Fruit fly (Drosophila melanogaster): ENCODE results near the gene nom.

nom gene

dm6 chr3R:8705323-8706097 is 17.5 kb upstream of the nom start:
- no peak for TF ChIP-seq Meics (GFP tag; optimal IDR thresholded peaks at IDR 0.05)
- TF ChIP-seq sc (optimal IDR thresholded peaks at IDR 0.05) = no peak
- TF ChIP-seq sc (GFP tag; optimal IDR thresholded peaks at IDR 0.05) = no peak
- no peak for TF ChIP-seq Adf1 (GFP tag; IDR thresholded peaks at IDR 0.05)
- no peak for TF ChIP-seq dati (GFP tag; IDR thresholded peaks at IDR 0.05)
- no peak for TF ChIP-seq pita (GFP tag; optimal IDR thresholded peaks at IDR 0.05)
- no peak for TF ChIP-seq Awh (GFP tag; IDR thresholded peaks at IDR 0.05)
- TF ChIP-seq cato (GFP tag; optimal IDR thresholded peaks at IDR 0.05; ENCODE audit: borderline replicate concordance) = no peak
- TF ChIP-seq CG8089 (GFP tag; optimal IDR thresholded peaks at IDR 0.05) = no peak
- TF ChIP-seq onecut (GFP tag; IDR thresholded peaks at IDR 0.05) = peak; percentile 97
- peak; percentile 93 for TF ChIP-seq abd-A (tag; optimal IDR thresholded peaks at IDR 0.05)
- no peak for TF ChIP-seq Hsf (GFP tag; optimal IDR thresholded peaks at IDR 0.05)
- TF ChIP-seq Camta (GFP tag; optimal IDR thresholded peaks at IDR 0.05) = no peak
- no peak for TF ChIP-seq gsb-n (tag; optimal IDR thresholded peaks at IDR 0.05)
- TF ChIP-seq z (GFP tag; IDR thresholded peaks at IDR 0.05) = peak; percentile 77; the same call in 2 of the 3 replicates
- TF ChIP-seq Dll (GFP tag; IDR thresholded peaks at IDR 0.05; ENCODE audit: partially characterized antibody) = no peak
- no peak for TF ChIP-seq HLH4C (GFP tag; IDR thresholded peaks at IDR 0.05; ENCODE audit: partially characterized antibody)
- no peak for TF ChIP-seq CG14014 (GFP tag; IDR thresholded peaks at IDR 0.05)
- TF ChIP-seq CG9215 (GFP tag; IDR thresholded peaks at IDR 0.05) = no peak
- TF ChIP-seq CG11398 (GFP tag; optimal IDR thresholded peaks at IDR 0.05) = no peak
- peak; percentile 3 for TF ChIP-seq CG10267 (tag; optimal IDR thresholded peaks at IDR 0.05)
- TF ChIP-seq CG10565 (GFP tag; optimal IDR thresholded peaks at IDR 0.05) = no peak
- peak; percentile 45 for TF ChIP-seq pros (GFP tag; optimal IDR thresholded peaks at IDR 0.05)
- no peak for TF ChIP-seq Dek (tag; optimal IDR thresholded peaks at IDR 0.05)
- no peak for TF ChIP-seq oc (tag; optimal IDR thresholded peaks at IDR 0.05)
- 0 out of 3 replicates have a peak, but pooled peaks have one; percentile 21 for TF ChIP-seq hb (GFP tag; IDR thresholded peaks at IDR 0.05; ENCODE audit: partially characterized antibody)
- peak; percentile 32 for TF ChIP-seq CG1832 (GFP tag; optimal IDR thresholded peaks at IDR 0.05)
- TF ChIP-seq CG11247 (GFP tag; IDR thresholded peaks at IDR 0.05) = no peak
- TF ChIP-seq CG12391 (tag; optimal IDR thresholded peaks at IDR 0.05) = peak; percentile 1
- TF ChIP-seq Nf-YB (GFP tag; optimal IDR thresholded peaks at IDR 0.05) = peak; percentile 91
- TF ChIP-seq klu (GFP tag; IDR thresholded peaks at IDR 0.05) = no peak
- TF ChIP-seq pnt (GFP tag; optimal IDR thresholded peaks at IDR 0.05) = no peak
- no peak for TF ChIP-seq mld (GFP tag; IDR thresholded peaks at IDR 0.05; ENCODE audit: partially characterized antibody)
- TF ChIP-seq Mrtf (GFP tag; IDR thresholded peaks at IDR 0.05) = 0 out of 3 replicates have a peak, but pooled peaks have one; percentile 16
- TF ChIP-seq nom (GFP tag; optimal IDR thresholded peaks at IDR 0.05) = peak; percentile 71
- TF ChIP-seq sqz (GFP tag; optimal IDR thresholded peaks at IDR 0.05) = peak; percentile 98
- TF ChIP-seq sr (GFP tag; IDR thresholded peaks at IDR 0.05) = peak; percentile 59
- no peak for TF ChIP-seq CG12299 (tag; optimal IDR thresholded peaks at IDR 0.05)
- peak; percentile 91 for TF ChIP-seq Nf-YC (tag; optimal IDR thresholded peaks at IDR 0.05)
- no peak for TF ChIP-seq Myb (GFP tag; optimal IDR thresholded peaks at IDR 0.05)
- peak; percentile 10 for TF ChIP-seq Hand (GFP tag; optimal IDR thresholded peaks at IDR 0.05)
- TF ChIP-seq CG31224 (GFP tag; IDR thresholded peaks at IDR 0.05) = no peak
- TF ChIP-seq CG11504 (tag; optimal IDR thresholded peaks at IDR 0.05) = no peak
- TF ChIP-seq Ets65A (GFP tag) = no peak
- TF ChIP-seq CG15696 (tag; optimal IDR thresholded peaks at IDR 0.05) = no peak
- peak; percentile 17 for TF ChIP-seq CG18599 (GFP tag; optimal IDR thresholded peaks at IDR 0.05)
- no peak for TF ChIP-seq kay (GFP tag; optimal IDR thresholded peaks at IDR 0.05)
- no peak for TF ChIP-seq CG6854 (GFP tag; optimal IDR thresholded peaks at IDR 0.05)
- TF ChIP-seq CG4328 (GFP tag; optimal IDR thresholded peaks at IDR 0.05) = no peak

Measured in whole organism, embryonic.